Worm (Caenorhabditis elegans): Measurements from ENCODE around the gene lgc-4.

lgc-4 gene

DNA sequence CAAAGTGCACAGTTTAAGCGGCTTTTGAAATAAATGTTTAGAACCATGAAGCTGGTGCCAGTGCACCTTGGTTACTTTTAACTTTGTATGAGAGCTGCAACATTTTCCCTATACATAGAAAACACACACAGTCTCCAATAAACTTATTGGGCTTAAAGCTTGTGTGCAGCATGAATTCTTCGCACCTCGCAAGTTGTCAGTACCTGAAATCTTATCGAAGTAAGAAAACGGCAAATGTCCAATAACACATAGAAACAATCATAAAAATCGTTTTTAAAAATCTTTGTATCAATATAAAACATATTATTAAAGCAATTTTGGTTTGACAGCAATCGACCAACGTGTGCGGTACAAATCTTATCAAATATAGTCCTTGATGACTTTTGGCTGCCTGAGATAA, 26.4 kb upstream of the lgc-4 start (continued):
- TF ChIP-seq him-1 (tag; optimal IDR thresholded peaks at IDR 0.05) (no peak), sdz-38 (tag; optimal IDR thresholded peaks at IDR 0.05) (no peak), Y56A3A.18 (GFP tag; IDR thresholded peaks at IDR 0.05) (peak; percentile 55; the same call in 1 of the 2 replicates), lin-35 (GFP tag; optimal IDR thresholded peaks at IDR 0.05) (no peak), pbrm-1 (GFP tag; IDR thresholded peaks at IDR 0.05) (no peak), tbx-9 (tag; optimal IDR thresholded peaks at IDR 0.05; ENCODE audit: borderline replicate concordance) (no peak), C17E4.6 (GFP tag; IDR thresholded peaks at IDR 0.05) (no peak)

DNA sequence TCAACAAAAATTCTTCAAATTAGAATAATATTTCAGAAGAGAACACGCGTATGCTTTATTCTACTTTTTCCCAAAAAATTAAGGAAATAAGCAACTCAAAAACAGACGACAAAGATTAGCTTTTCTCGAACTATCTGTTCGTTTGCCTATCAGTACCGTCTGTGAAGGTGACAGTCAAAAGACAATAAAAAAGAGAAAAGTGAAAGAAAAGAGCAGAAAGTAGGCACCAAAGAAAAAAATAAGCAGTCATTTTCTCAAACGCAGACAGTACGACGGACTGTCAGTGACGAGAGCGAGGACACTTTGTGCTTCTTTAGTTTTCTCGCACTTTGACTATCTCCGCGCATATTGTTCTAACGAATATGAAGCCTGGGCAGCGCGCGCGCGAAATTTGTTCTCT, 24.5 kb upstream of the lgc-4 start:
- TF ChIP-seq B0035.1 (tag; optimal IDR thresholded peaks at IDR 0.05) = no peak
- TF ChIP-seq hmg-1.2 (GFP tag; IDR thresholded peaks at IDR 0.05) = peak; percentile 14; the same call in 1 of the 2 replicates
- TF ChIP-seq lir-1 (GFP tag; conservative IDR thresholded peaks at IDR 0.05) = no peak
- TF ChIP-seq rec-8 (tag; optimal IDR thresholded peaks at IDR 0.05) = no peak
- TF ChIP-seq dpl-1 (GFP tag; optimal IDR thresholded peaks at IDR 0.05) = no peak
- TF ChIP-seq ztf-25 (GFP tag; IDR thresholded peaks at IDR 0.05) = no peak
- TF ChIP-seq nhr-80 (tag; optimal IDR thresholded peaks at IDR 0.05) = peak; percentile 76
- TF ChIP-seq egl-44 (GFP tag; IDR thresholded peaks at IDR 0.05) = no peak
- no peak for TF ChIP-seq nhr-120 (GFP tag; IDR thresholded peaks at IDR 0.05)
- no peak for TF ChIP-seq ztf-6 (GFP tag; IDR thresholded peaks at IDR 0.05)
- no peak for TF ChIP-seq F49E8.2 (tag; optimal IDR thresholded peaks at IDR 0.05; ENCODE audit: insufficient read depth)
- no peak for TF ChIP-seq die-1 (tag; optimal IDR thresholded peaks at IDR 0.05)
- TF ChIP-seq B0261.1 (tag; optimal IDR thresholded peaks at IDR 0.05) = no peak
- no peak for TF ChIP-seq ccch-3 (GFP tag; optimal IDR thresholded peaks at IDR 0.05)
- no peak for TF ChIP-seq F37B4.10 (GFP tag; IDR thresholded peaks at IDR 0.05)
- no peak for TF ChIP-seq tbx-9 (tag; optimal IDR thresholded peaks at IDR 0.05; ENCODE audit: borderline replicate concordance)
- no peak for TF ChIP-seq let-607 (tag; optimal IDR thresholded peaks at IDR 0.05)
- TF ChIP-seq Y67H2A.10 (GFP tag; conservative IDR thresholded peaks at IDR 0.05) = no peak
- TF ChIP-seq dox-1 (GFP tag; IDR thresholded peaks at IDR 0.05) = peak; percentile 46; the same call in 1 of the 2 replicates
- no peak for TF ChIP-seq zim-3 (tag; optimal IDR thresholded peaks at IDR 0.05)
- no peak for TF ChIP-seq ceh-27 (GFP tag; optimal IDR thresholded peaks at IDR 0.05)
- no peak for TF ChIP-seq lsl-1 (GFP tag; optimal IDR thresholded peaks at IDR 0.05)
- TF ChIP-seq repo-1 (tag; optimal IDR thresholded peaks at IDR 0.05) = no peak
- no peak for TF ChIP-seq Y53G8AR.9 (GFP tag; conservative IDR thresholded peaks at IDR 0.05)
- TF ChIP-seq madf-6 (GFP tag; IDR thresholded peaks at IDR 0.05) = no peak
- TF ChIP-seq somi-1 (GFP tag; optimal IDR thresholded peaks at IDR 0.05) = no peak
- no peak for TF ChIP-seq pha-4 (tag; optimal IDR thresholded peaks at IDR 0.05)

DNA sequence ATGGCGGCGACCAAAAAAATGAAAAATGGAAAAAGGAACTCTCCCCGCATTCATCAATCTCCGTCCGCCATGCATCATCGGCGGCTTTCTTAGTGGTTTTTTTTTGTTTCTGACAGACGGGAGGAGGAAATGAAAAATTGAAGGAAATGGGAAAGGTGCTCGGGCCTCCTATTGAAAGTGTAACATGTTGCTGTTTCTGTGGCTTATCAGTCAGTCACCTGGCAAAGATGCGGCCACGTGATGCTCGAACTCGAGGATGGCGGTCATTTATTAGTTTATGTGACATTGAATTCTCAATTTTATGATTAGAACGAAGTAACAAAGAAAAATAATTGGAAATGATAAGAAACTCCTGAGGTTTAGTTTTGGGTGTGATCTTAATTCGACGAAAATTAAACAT, 22.6 kb upstream of the lgc-4 start:
- no peak for TF ChIP-seq bed-2 (GFP tag; IDR thresholded peaks at IDR 0.05)
- TF ChIP-seq ztf-22 (GFP tag; optimal IDR thresholded peaks at IDR 0.05) = peak; percentile 16
- no peak for TF ChIP-seq repo-1 (tag; optimal IDR thresholded peaks at IDR 0.05)
- peak; percentile 30 for TF ChIP-seq F22D6.2 (tag; optimal IDR thresholded peaks at IDR 0.05)
- 0 out of 2 replicates have a peak, but pooled peaks have one; percentile 29 for TF ChIP-seq Y53G8AR.9 (GFP tag; conservative IDR thresholded peaks at IDR 0.05)
- TF ChIP-seq mes-4 (tag; optimal IDR thresholded peaks at IDR 0.05) = no peak
- peak; percentile 27 for TF ChIP-seq tbp1 (GFP tag; optimal IDR thresholded peaks at IDR 0.05)
- TF ChIP-seq tlf-1 (GFP tag; optimal IDR thresholded peaks at IDR 0.05) = peak; percentile 29
- no peak for TF ChIP-seq dpl-1 (GFP tag; optimal IDR thresholded peaks at IDR 0.05)
- TF ChIP-seq tbx-9 (tag; optimal IDR thresholded peaks at IDR 0.05; ENCODE audit: borderline replicate concordance) = no peak
- no peak for TF ChIP-seq attf-6 (GFP tag; IDR thresholded peaks at IDR 0.05)
- no peak for TF ChIP-seq die-1 (tag; optimal IDR thresholded peaks at IDR 0.05)
- TF ChIP-seq madf-10 (tag; optimal IDR thresholded peaks at IDR 0.05) = peak; percentile 40
- peak; percentile 61 for TF ChIP-seq atf-7 (tag; optimal IDR thresholded peaks at IDR 0.05)
- peak in 1 of 2 experiments; percentile 32 for TF ChIP-seq let-607 (tag; optimal IDR thresholded peaks at IDR 0.05)
- TF ChIP-seq B0336.3 (GFP tag; IDR thresholded peaks at IDR 0.05) = peak; percentile 44; the same call in 1 of the 2 replicates
- no peak for TF ChIP-seq Y79H2A.3 (GFP tag; conservative IDR thresholded peaks at IDR 0.05)
- peak; percentile 91 for TF ChIP-seq nhr-80 (tag; optimal IDR thresholded peaks at IDR 0.05)
- peak; percentile 40; the same call in 1 of the 2 replicates for TF ChIP-seq dox-1 (GFP tag; IDR thresholded peaks at IDR 0.05)
- no peak for TF ChIP-seq ceh-27 (GFP tag; optimal IDR thresholded peaks at IDR 0.05)
- TF ChIP-seq Y56A3A.18 (GFP tag; IDR thresholded peaks at IDR 0.05) = peak; percentile 13; the same call in 1 of the 2 replicates
- TF ChIP-seq ztf-25 (GFP tag; IDR thresholded peaks at IDR 0.05) = no peak
- no peak for TF ChIP-seq Y53F4B.3 (GFP tag; IDR thresholded peaks at IDR 0.05)

All from whole organism, young adult.